Worm (Caenorhabditis elegans): Measurements from ENCODE around the gene cyc-2.1.

cyc-2.1 gene

DNA sequence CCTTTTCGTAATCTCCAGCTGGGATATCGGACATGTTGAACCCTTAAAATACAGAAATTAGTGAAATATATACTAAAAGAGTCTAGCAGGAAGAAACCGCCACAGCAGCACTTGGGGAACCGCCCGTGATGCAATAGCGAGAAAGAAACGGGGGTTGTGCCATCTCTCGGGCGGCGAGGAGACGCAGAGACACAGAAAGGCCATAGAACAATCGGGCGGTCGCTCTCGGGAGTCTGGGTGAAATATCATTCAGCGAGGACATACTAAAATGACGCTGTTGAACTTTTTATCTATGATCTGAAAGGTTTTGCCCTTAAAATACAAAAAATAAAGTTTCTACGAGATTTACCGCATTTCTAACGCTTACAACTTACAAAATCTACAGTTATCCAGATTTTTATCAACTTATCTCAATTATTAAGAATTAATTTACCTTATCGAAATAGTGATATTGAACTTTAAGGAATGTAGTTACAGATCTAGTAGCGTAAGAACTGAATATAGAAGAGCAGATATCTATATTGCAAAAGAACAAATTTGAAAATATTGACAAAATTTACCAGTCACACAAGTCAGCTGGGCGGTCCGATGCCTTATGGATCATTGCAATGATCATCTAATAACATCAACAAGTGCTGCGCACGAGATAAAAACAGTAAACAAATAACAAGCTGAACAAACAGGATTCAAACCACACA is at the start of gene cyc-2.1 (continued):
- peak; percentile 54; the same call in 1 of the 2 replicates for TF ChIP-seq madf-9 (GFP tag; conservative IDR thresholded peaks at IDR 0.05)
- TF ChIP-seq hlh-11 (tag; optimal IDR thresholded peaks at IDR 0.05) = peak; percentile 85
- no peak for TF ChIP-seq gei-8 (GFP tag; optimal IDR thresholded peaks at IDR 0.05)
- peak; percentile 21 for TF ChIP-seq nhr-237 (tag; optimal IDR thresholded peaks at IDR 0.05)
- peak; percentile 64 for TF ChIP-seq Y105C5A.15 (GFP tag; IDR thresholded peaks at IDR 0.05)
- TF ChIP-seq nhr-76 (tag; optimal IDR thresholded peaks at IDR 0.05) = no peak

- peak; percentile 8 for TF ChIP-seq mxl-3 (GFP tag; optimal IDR thresholded peaks at IDR 0.05)
- TF ChIP-seq hlh-11 (tag; optimal IDR thresholded peaks at IDR 0.05) = peak; percentile 37
- TF ChIP-seq unc-62 (GFP tag; optimal IDR thresholded peaks at IDR 0.05 in 1 of 2) = no peak
- TF ChIP-seq unc-62 (tag; optimal IDR thresholded peaks at IDR 0.05) = no peak
- TF ChIP-seq mes-2 (tag; optimal IDR thresholded peaks at IDR 0.05; ENCODE audit: poor library complexity, severe bottlenecking) = no peak
- TF ChIP-seq ces-1 (GFP tag; optimal IDR thresholded peaks at IDR 0.05) = no peak
- peak; percentile 29 for TF ChIP-seq nhr-48 (tag; optimal IDR thresholded peaks at IDR 0.05)
- peak; percentile 12 for TF ChIP-seq nhr-28 (tag; optimal IDR thresholded peaks at IDR 0.05)
- TF ChIP-seq cey-2 (tag; optimal IDR thresholded peaks at IDR 0.05; ENCODE audit: borderline replicate concordance, insufficient read depth) = peak; percentile 48
- TF ChIP-seq tra-1 (GFP tag; IDR thresholded peaks at IDR 0.05) = 0 out of 2 replicates have a peak, but pooled peaks have one; percentile 44
- TF ChIP-seq ctbp-1 (GFP tag; IDR thresholded peaks at IDR 0.05) = no peak
These were observed 46.3 kb upstream of the cyc-2.1 start for ce11 chrIV:4795111-4795510.

DNA sequence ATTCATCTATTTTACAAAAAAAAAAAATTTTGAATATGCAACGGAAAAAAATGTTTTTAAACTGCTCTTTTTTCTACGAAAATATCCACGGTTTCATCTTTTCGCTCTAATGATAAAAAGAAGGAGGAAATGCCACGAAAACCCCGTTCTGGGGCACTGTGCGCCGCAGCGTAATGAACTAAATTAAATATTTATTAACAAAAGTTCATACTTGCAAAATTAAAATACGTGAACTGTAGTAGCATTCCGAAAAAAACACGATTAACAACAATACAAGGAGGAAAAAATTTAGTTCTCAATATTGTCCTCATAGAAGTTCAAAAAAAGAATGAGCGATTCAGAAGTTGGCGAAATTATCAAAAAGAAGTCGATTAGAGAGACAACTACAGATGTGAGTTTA is 40.6 kb upstream of the cyc-2.1 start, which contains the start of gene R11E3.1:
TSS of gene R11E3.1 (plus strand) at position 301 of the 400 bp plus-strand sequence.
- TF ChIP-seq F10B5.3 (tag; optimal IDR thresholded peaks at IDR 0.05) (no peak), snpc-4 (tag; optimal IDR thresholded peaks at IDR 0.05) (no peak), sdz-12 (GFP tag; optimal IDR thresholded peaks at IDR 0.05) (no peak), unc-130 (GFP tag; optimal IDR thresholded peaks at IDR 0.05) (no peak), ceh-32 (tag; optimal IDR thresholded peaks at IDR 0.05; ENCODE audit: poor library complexity) (no peak), fos-1 (tag; optimal IDR thresholded peaks at IDR 0.05) (no peak)

ce11 chrIV:4788332-4788731 is 39.5 kb upstream of the cyc-2.1 start, which contains the start of gene nhr-104:
Gene nhr-104 (minus strand): TSS chrIV:4788692.
- TF ChIP-seq dmd-8 (GFP tag; IDR thresholded peaks at IDR 0.05) (no peak), mdl-1 (tag; optimal IDR thresholded peaks at IDR 0.05) (peak in 1 of 2 experiments; percentile 86), lin-13 (GFP tag; optimal IDR thresholded peaks at IDR 0.05) (no peak), spr-1 (tag; optimal IDR thresholded peaks at IDR 0.05) (no peak), mxl-3 (GFP tag; optimal IDR thresholded peaks at IDR 0.05) (peak; percentile 45), attf-4 (tag; optimal IDR thresholded peaks at IDR 0.05) (no peak), F49E8.2 (tag; optimal IDR thresholded peaks at IDR 0.05; ENCODE audit: borderline replicate concordance) (no peak), D1046.2 (GFP tag; IDR thresholded peaks at IDR 0.05) (no peak), hmg-1.1 (GFP tag; IDR thresholded peaks at IDR 0.05) (0 out of 2 replicates have a peak, but pooled peaks have one; percentile 17), jun-1 (tag; optimal IDR thresholded peaks at IDR 0.05) (no peak), nhr-6 (tag; optimal IDR thresholded peaks at IDR 0.05) (no peak), F26F4.8 (GFP tag; conservative IDR thresholded peaks at IDR 0.05) (no peak), ceh-62 (tag; optimal IDR thresholded peaks at IDR 0.05) (no peak), snpc-4 (tag; optimal IDR thresholded peaks at IDR 0.05) (no peak), aha-1 (tag) (no peak), nhr-77 (tag; optimal IDR thresholded peaks at IDR 0.05) (peak; percentile 83), fkh-10 (GFP tag; optimal IDR thresholded peaks at IDR 0.05) (no peak), lir-3 (tag; optimal IDR thresholded peaks at IDR 0.05) (no peak), nhr-28 (tag; optimal IDR thresholded peaks at IDR 0.05) (peak; percentile 98), ztf-7 (tag; optimal IDR thresholded peaks at IDR 0.05) (peak; percentile 14), madf-5 (GFP tag; IDR thresholded peaks at IDR 0.05) (no peak), dve-1 (tag; optimal IDR thresholded peaks at IDR 0.05; ENCODE audit: insufficient read depth) (peak; percentile 81), lin-1 (GFP tag; IDR thresholded peaks at IDR 0.05) (no peak), hlh-30 (tag; optimal IDR thresholded peaks at IDR 0.05; ENCODE audit: insufficient read depth) (peak; percentile 67), unc-39 (tag; optimal IDR thresholded peaks at IDR 0.05) (no peak), mes-2 (tag; optimal IDR thresholded peaks at IDR 0.05; ENCODE audit: poor library complexity, severe bottlenecking) (peak; percentile 35), aly-2 (tag; optimal IDR thresholded peaks at IDR 0.05) (no peak), Y5F2A.4 (GFP tag; optimal IDR thresholded peaks at IDR 0.05) (no peak)

All from whole organism, L4 larva.